Worm (Caenorhabditis elegans): ENCODE data around the gene fbxa-1.
"Not testable (repeated sequence)": the region's sequence is repeated elsewhere in the genome, so short reads cannot be mapped to it uniquely, and the experiment has no call there.

The fbxa-1 gene

DNA sequence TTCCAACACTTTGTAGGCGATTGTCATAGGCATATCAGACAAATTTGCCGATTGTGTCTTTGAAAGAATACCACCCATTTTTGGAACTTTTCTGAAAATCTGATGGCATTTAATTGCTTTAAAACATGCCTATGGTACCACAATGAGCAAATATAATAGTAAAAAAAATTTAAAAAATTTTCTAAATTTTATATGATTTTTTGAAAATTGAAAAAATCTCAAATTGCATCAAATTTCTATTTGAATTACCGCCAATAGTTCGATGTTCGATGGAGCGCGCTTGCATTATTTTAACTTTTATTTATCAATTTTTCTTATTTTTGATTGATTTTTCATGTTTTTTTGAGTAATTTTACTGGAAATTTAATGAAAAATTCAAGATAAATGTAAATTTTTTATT, 46.6 kb downstream of the fbxa-1 start, which contains the start of gene fbxa-42:
TSS of gene fbxa-42 (minus strand) at position 101 of the 400 bp plus-strand sequence.
- not testable (repeated sequence) for TF ChIP-seq egl-27 (tag; optimal IDR thresholded peaks at IDR 0.05); nhr-28 (tag; optimal IDR thresholded peaks at IDR 0.05); daf-16 (GFP tag; optimal IDR thresholded peaks at IDR 0.05); daf-16 (tag; optimal IDR thresholded peaks at IDR 0.05)

ce11 chrIII:2259329-2259728, 48.6 kb downstream of the fbxa-1 start:
- no peak for TF ChIP-seq php-3 (GFP tag; IDR thresholded peaks at IDR 0.05)
- no peak for TF ChIP-seq duxl-1 (tag; optimal IDR thresholded peaks at IDR 0.05; ENCODE audit: poor library complexity)
- TF ChIP-seq nhr-237 (tag; optimal IDR thresholded peaks at IDR 0.05) = no peak
- TF ChIP-seq zip-11 (GFP tag; IDR thresholded peaks at IDR 0.05) = no peak
- no peak for TF ChIP-seq arid-1 (GFP tag; conservative IDR thresholded peaks at IDR 0.05)
- no peak for TF ChIP-seq egl-27 (tag; optimal IDR thresholded peaks at IDR 0.05)
- no peak for TF ChIP-seq F37D6.2 (tag; optimal IDR thresholded peaks at IDR 0.05)
- TF ChIP-seq Y75B8A.6 (GFP tag; IDR thresholded peaks at IDR 0.05) = no peak
- TF ChIP-seq lin-29 (GFP tag; IDR thresholded peaks at IDR 0.05) = no peak
- TF ChIP-seq skn-1 (tag; optimal IDR thresholded peaks at IDR 0.05) = no peak
- TF ChIP-seq jun-1 (tag; optimal IDR thresholded peaks at IDR 0.05) = no peak
- TF ChIP-seq nhr-48 (tag; optimal IDR thresholded peaks at IDR 0.05) = no peak

ce11 chrIII:2258863-2259262, 49.1 kb downstream of the fbxa-1 start, which contains the start of gene fbxa-43:
Gene fbxa-43 (minus strand): TSS chrIII:2258963.
- TF ChIP-seq T20F7.1 (GFP tag; optimal IDR thresholded peaks at IDR 0.05) (no peak), nhr-111 (GFP tag; optimal IDR thresholded peaks at IDR 0.05) (no peak), aly-2 (tag; optimal IDR thresholded peaks at IDR 0.05) (no peak), ceh-62 (tag; optimal IDR thresholded peaks at IDR 0.05) (no peak), zfp-3 (GFP tag; conservative IDR thresholded peaks at IDR 0.05) (no peak), F26F4.8 (GFP tag; conservative IDR thresholded peaks at IDR 0.05) (no peak), set-16 (GFP tag; IDR thresholded peaks at IDR 0.05) (no peak), jun-1 (tag; optimal IDR thresholded peaks at IDR 0.05) (no peak), ztf-7 (tag; optimal IDR thresholded peaks at IDR 0.05) (no peak), nhr-102 (tag; optimal IDR thresholded peaks at IDR 0.05) (no peak), nhr-237 (tag; optimal IDR thresholded peaks at IDR 0.05) (no peak), snpc-1.2 (GFP tag; IDR thresholded peaks at IDR 0.05) (no peak), Y5F2A.4 (GFP tag; optimal IDR thresholded peaks at IDR 0.05) (no peak), gei-8 (GFP tag; optimal IDR thresholded peaks at IDR 0.05) (no peak), ces-1 (GFP tag; optimal IDR thresholded peaks at IDR 0.05) (no peak), lsy-2 (tag; optimal IDR thresholded peaks at IDR 0.05) (no peak), spr-3 (GFP tag; optimal IDR thresholded peaks at IDR 0.05) (no peak), mxl-2 (GFP tag; conservative IDR thresholded peaks at IDR 0.05) (no peak)

All from whole organism, L4 larva.